Worm (Caenorhabditis elegans) whole organism, late embryonic: ENCODE measurements around the gene R07B7.6.

Experiments used
- C08G9.2 ChIP-seq: sonication (generic microtip); optimal IDR thresholded peaks from 2 replicates; lab custom pipeline; 2016; ENCODE audit warnings: mild to moderate bottlenecking, missing genetic modification characterization, moderate library complexity, missing compliant biosample characterization
- F13H6.1 ChIP-seq: sonication (generic microtip); optimal IDR thresholded peaks from 2 replicates; lab custom pipeline; 2016; ENCODE audit warnings: missing genetic modification characterization, missing compliant biosample characterization
- K02D7.2 ChIP-seq: sonication (generic microtip); optimal IDR thresholded peaks from 2 replicates; lab custom pipeline; 2017; ENCODE audit warnings: mild to moderate bottlenecking, missing genetic modification characterization, missing compliant biosample characterization
- K09A11.1 ChIP-seq: sonication (generic microtip); optimal IDR thresholded peaks from 2 replicates; lab custom pipeline; 2017; ENCODE audit warnings: antibody characterized with exemption, mild to moderate bottlenecking, missing genetic modification characterization, missing compliant biosample characterization; ENCODE audit not compliant: insufficient read depth
- T23F11.4 ChIP-seq: fragments of 200-800 bp; sonication (Bioruptor generic); optimal IDR thresholded peaks from 2 replicates; lab custom pipeline; 2018; ENCODE audit warnings: mild to moderate bottlenecking, missing genetic modification characterization, missing compliant biosample characterization
- ama-1 ChIP-seq: fragments of 150-350 bp; optimal IDR thresholded peaks from 2 replicates; lab custom pipeline; 2014
- ceh-14 ChIP-seq: sonication (generic microtip); optimal IDR thresholded peaks from 2 replicates; lab custom pipeline; 2016; ENCODE audit warnings: missing genotype, missing genetic modification characterization, missing compliant biosample characterization
- ceh-18 ChIP-seq: sonication (generic microtip); optimal IDR thresholded peaks from 2 replicates; lab custom pipeline; 2016; ENCODE audit warnings: missing genetic modification characterization, missing compliant biosample characterization
- ceh-2 ChIP-seq: sonication (generic microtip); optimal IDR thresholded peaks from 2 replicates; lab custom pipeline; 2016; ENCODE audit warnings: missing genotype, missing genetic modification characterization, missing compliant biosample characterization
- ceh-22 ChIP-seq: sonication (generic microtip); optimal IDR thresholded peaks from 2 replicates; lab custom pipeline; 2017; ENCODE audit warnings: missing biosample characterization, missing genetic modification characterization
- ceh-24 ChIP-seq: sonication (generic microtip); optimal IDR thresholded peaks from 2 replicates; lab custom pipeline; 2016; ENCODE audit warnings: mild to moderate bottlenecking, missing genetic modification characterization, missing compliant biosample characterization
- ceh-31 ChIP-seq: sonication (generic microtip); optimal IDR thresholded peaks from 2 replicates; lab custom pipeline; 2016; ENCODE audit warnings: missing genetic modification characterization, missing compliant biosample characterization
- ceh-34 ChIP-seq: sonication (generic microtip); optimal IDR thresholded peaks from 2 replicates; lab custom pipeline; 2016; ENCODE audit warnings: mild to moderate bottlenecking, missing genetic modification characterization, missing compliant biosample characterization
- ceh-45 ChIP-seq: fragments of 200-800 bp; sonication (Bioruptor generic); IDR thresholded peaks from 2 replicates; pipeline ENCODE4 v1.3.6; 2022; ENCODE audit warnings: missing genetic modification reagents, missing genetic modification characterization, missing compliant biosample characterization
- ceh-48 ChIP-seq: sonication (generic microtip); optimal IDR thresholded peaks from 2 replicates; lab custom pipeline; 2016; ENCODE audit warnings: missing genetic modification characterization, inconsistent platforms, missing compliant biosample characterization
- ceh-6 ChIP-seq: fragments of 200-800 bp; sonication (Bioruptor generic); optimal IDR thresholded peaks from 2 replicates; lab custom pipeline; 2018; ENCODE audit warnings: mild to moderate bottlenecking, missing genetic modification characterization, missing compliant biosample characterization
- che-1 ChIP-seq: sonication (generic microtip); optimal IDR thresholded peaks from 2 replicates; lab custom pipeline; 2016; ENCODE audit warnings: mild to moderate bottlenecking, missing genetic modification characterization, missing compliant biosample characterization
- dmd-4 ChIP-seq: sonication (generic microtip); optimal IDR thresholded peaks from 2 replicates; lab custom pipeline; 2016; ENCODE audit warnings: borderline replicate concordance, missing genetic modification characterization, missing compliant biosample characterization
- ets-4 ChIP-seq: sonication (generic microtip); optimal IDR thresholded peaks from 2 replicates; lab custom pipeline; 2016; ENCODE audit warnings: missing genetic modification characterization, missing compliant biosample characterization
- fax-1 ChIP-seq: sonication (generic microtip); optimal IDR thresholded peaks from 2 replicates; lab custom pipeline; 2016; ENCODE audit warnings: missing genotype, missing genetic modification characterization, missing compliant biosample characterization
- fkh-10 ChIP-seq: fragments of 150-350 bp; optimal IDR thresholded peaks from 2 replicates; lab custom pipeline; 2014; ENCODE audit warnings: missing biosample characterization, missing genetic modification reagents, missing genetic modification characterization
- fkh-6 ChIP-seq: sonication (generic microtip); optimal IDR thresholded peaks from 2 replicates; lab custom pipeline; 2016; ENCODE audit warnings: missing genetic modification characterization, missing compliant biosample characterization
- gmeb-2 ChIP-seq: sonication (generic microtip); optimal IDR thresholded peaks from 2 replicates; lab custom pipeline; 2016; ENCODE audit warnings: missing genetic modification characterization, inconsistent platforms, missing compliant biosample characterization
- hlh-13 ChIP-seq: fragments of 200-800 bp; sonication (Bioruptor generic); optimal IDR thresholded peaks from 2 replicates; lab custom pipeline; 2018; ENCODE audit warnings: mild to moderate bottlenecking, missing genetic modification characterization, missing compliant biosample characterization
- hlh-15 ChIP-seq: sonication (generic microtip); optimal IDR thresholded peaks from 2 replicates; lab custom pipeline; 2016; ENCODE audit warnings: missing genetic modification characterization, missing compliant biosample characterization
- hlh-30 ChIP-seq: sonication (generic microtip); optimal IDR thresholded peaks from 2 replicates; lab custom pipeline; 2017; ENCODE audit warnings: antibody characterized with exemption, missing genetic modification characterization, missing compliant biosample characterization; ENCODE audit not compliant: insufficient read depth
- hlh-8 ChIP-seq: sonication (generic microtip); optimal IDR thresholded peaks from 2 replicates; lab custom pipeline; 2016; ENCODE audit warnings: missing genotype, missing genetic modification characterization, missing compliant biosample characterization
- lim-6 ChIP-seq: sonication (generic microtip); optimal IDR thresholded peaks from 2 replicates; lab custom pipeline; 2016; ENCODE audit warnings: missing genetic modification characterization, missing compliant biosample characterization
- lin-11 ChIP-seq: fragments of 200-800 bp; sonication (Bioruptor generic); optimal IDR thresholded peaks from 2 replicates; lab custom pipeline; 2018; ENCODE audit warnings: mild to moderate bottlenecking, missing genetic modification characterization, missing compliant biosample characterization
- madf-2 ChIP-seq: sonication (generic microtip); optimal IDR thresholded peaks from 2 replicates; lab custom pipeline; 2017; ENCODE audit warnings: missing genetic modification characterization, missing compliant biosample characterization
- mec-3 ChIP-seq: sonication (generic microtip); optimal IDR thresholded peaks from 2 replicates; lab custom pipeline; 2016; ENCODE audit warnings: borderline replicate concordance, missing genetic modification characterization, missing compliant biosample characterization
- nfya-1 ChIP-seq: sonication (generic microtip); optimal IDR thresholded peaks from 2 replicates; lab custom pipeline; 2017; ENCODE audit warnings: missing genetic modification characterization, mild to moderate bottlenecking, missing compliant biosample characterization, antibody characterized with exemption, moderate library complexity
- nhr-11 ChIP-seq: fragments of 150-350 bp; optimal IDR thresholded peaks from 2 replicates; lab custom pipeline; 2014; ENCODE audit warnings: missing biosample characterization, missing genetic modification characterization
- nhr-232 ChIP-seq: sonication (generic microtip); optimal IDR thresholded peaks from 2 replicates; lab custom pipeline; 2016; ENCODE audit warnings: missing genetic modification characterization, missing compliant biosample characterization
- npax-4 ChIP-seq: sonication (generic microtip); optimal IDR thresholded peaks from 2 replicates; lab custom pipeline; 2016; ENCODE audit warnings: missing genetic modification characterization, missing compliant biosample characterization
- odd-2 ChIP-seq: sonication (generic microtip); optimal IDR thresholded peaks from 2 replicates; lab custom pipeline; 2017; ENCODE audit warnings: antibody characterized with exemption, mild to moderate bottlenecking, missing genetic modification characterization, missing compliant biosample characterization
- pag-3 ChIP-seq: sonication (generic microtip); optimal IDR thresholded peaks from 2 replicates; lab custom pipeline; 2016; ENCODE audit warnings: missing compliant biosample characterization, missing genetic modification characterization, borderline replicate concordance
- pat-9 ChIP-seq: fragments of 200-800 bp; sonication (Bioruptor generic); optimal IDR thresholded peaks from 2 replicates; lab custom pipeline; 2018; ENCODE audit warnings: mild to moderate bottlenecking, missing genetic modification characterization, moderate library complexity, missing compliant biosample characterization
- pha-2 ChIP-seq: sonication (generic microtip); optimal IDR thresholded peaks from 2 replicates; lab custom pipeline; 2017; ENCODE audit warnings: mild to moderate bottlenecking, missing genetic modification characterization, missing compliant biosample characterization
- pqm-1 ChIP-seq: sonication (generic microtip); optimal IDR thresholded peaks from 2 replicates; lab custom pipeline; 2016; ENCODE audit warnings: missing genetic modification characterization, missing compliant biosample characterization
- ref-2 ChIP-seq: sonication (generic microtip); optimal IDR thresholded peaks from 2 replicates; lab custom pipeline; 2016; ENCODE audit warnings: missing genetic modification characterization, missing compliant biosample characterization
- rnt-1 ChIP-seq: sonication (generic microtip); optimal IDR thresholded peaks from 2 replicates; lab custom pipeline; 2016; ENCODE audit warnings: missing genetic modification characterization, missing compliant biosample characterization
- sox-4 ChIP-seq: sonication (generic microtip); optimal IDR thresholded peaks from 2 replicates; lab custom pipeline; 2017; ENCODE audit warnings: mild to moderate bottlenecking, missing genetic modification characterization, inconsistent platforms, missing compliant biosample characterization
- syd-9 ChIP-seq: sonication (generic microtip); optimal IDR thresholded peaks from 2 replicates; lab custom pipeline; 2016; ENCODE audit warnings: mild to moderate bottlenecking, missing genetic modification characterization, moderate library complexity, missing compliant biosample characterization
- tbx-2 ChIP-seq: sonication (generic microtip); optimal IDR thresholded peaks from 2 replicates; lab custom pipeline; 2016; ENCODE audit warnings: missing genetic modification characterization, missing compliant biosample characterization
- tbx-7 ChIP-seq: sonication (generic microtip); optimal IDR thresholded peaks from 2 replicates; lab custom pipeline; 2016; ENCODE audit warnings: missing genotype, missing genetic modification characterization, missing compliant biosample characterization
- ttx-3 ChIP-seq: sonication (generic microtip); optimal IDR thresholded peaks from 2 replicates; lab custom pipeline; 2016; ENCODE audit warnings: missing genetic modification reagents, missing genetic modification characterization, missing compliant biosample characterization
- unc-3 ChIP-seq, 2 experiments: fragments of 200-800 bp in 1 of 2; sonication (Bioruptor generic) in 1 of 2; sonication (generic microtip) in 1 of 2; conservative IDR thresholded peaks in 1 of 2; optimal IDR thresholded peaks in 1 of 2; 2 replicates each; pipeline versions ENCODE4 v1.3.6 to Lab custom; 2016 to 2022; ENCODE audit warnings: missing compliant biosample characterization in 2 of 2, missing genetic modification characterization in 2 of 2, missing genetic modification reagents in 1 of 2
- unc-42 ChIP-seq: sonication (generic microtip); optimal IDR thresholded peaks from 2 replicates; lab custom pipeline; 2016; ENCODE audit warnings: missing genotype, missing genetic modification characterization, missing compliant biosample characterization
- unc-55 ChIP-seq: sonication (generic microtip); optimal IDR thresholded peaks from 2 replicates; lab custom pipeline; 2017; ENCODE audit warnings: missing biosample characterization, missing genetic modification reagents, missing genetic modification characterization
- unc-86 ChIP-seq: sonication (generic microtip); optimal IDR thresholded peaks from 2 replicates; lab custom pipeline; 2016; ENCODE audit warnings: missing genetic modification characterization, missing compliant biosample characterization
- zip-5 ChIP-seq: sonication (generic microtip); optimal IDR thresholded peaks from 2 replicates; lab custom pipeline; 2016; ENCODE audit warnings: missing genetic modification characterization, missing compliant biosample characterization

Gene R07B7.6

DNA sequence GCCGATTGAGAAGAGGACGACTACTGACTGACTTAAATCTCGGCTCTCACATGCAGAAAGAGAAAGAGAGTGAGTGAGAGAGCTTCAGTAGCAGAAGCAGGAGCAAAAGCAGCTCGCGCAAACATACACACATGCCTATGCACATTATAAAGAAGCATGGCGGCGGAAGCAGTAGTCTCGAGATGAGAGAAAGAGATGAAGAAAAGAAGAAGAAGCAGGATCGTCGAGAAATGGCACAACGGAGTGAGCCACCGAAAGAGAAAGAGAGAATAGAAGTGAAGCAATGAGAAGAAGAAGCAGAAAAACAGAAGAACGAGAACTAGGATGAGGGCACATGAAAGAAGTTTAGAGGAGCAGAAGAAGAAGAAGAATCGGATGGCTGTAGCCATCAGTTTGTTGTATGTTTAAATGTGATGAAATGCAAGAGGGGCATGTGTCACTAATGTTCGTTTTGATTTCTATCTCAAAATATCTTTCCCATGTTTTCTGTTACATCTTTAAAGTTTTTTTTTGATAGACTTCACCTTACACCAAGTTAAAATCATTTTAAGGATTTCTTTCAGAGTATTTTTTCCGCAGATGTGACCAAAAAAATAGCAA, 47.8 kb downstream of the R07B7.6 start:
- TF ChIP-seq rnt-1 = peak; percentile 16
- TF ChIP-seq nfya-1 (tag; lab: Kevin White, UChicago) = peak; percentile 48
- TF ChIP-seq npax-4 (tag; lab: Kevin White, UChicago) = no peak
- no peak for TF ChIP-seq K09A11.1 (tag; lab: Kevin White, UChicago)
- no peak for TF ChIP-seq ama-1 (lab: Kevin White, UChicago)
- TF ChIP-seq ref-2 = peak; percentile 43
- no peak for TF ChIP-seq fkh-6 (tag; lab: Kevin White, UChicago)
- no peak for TF ChIP-seq unc-3 (GFP tag; conservative IDR thresholded peaks at IDR 0.05; lab: Robert Waterston, UW)
- peak; percentile 32 for TF ChIP-seq unc-3 (tag; optimal IDR thresholded peaks at IDR 0.05; lab: Kevin White, UChicago)
- TF ChIP-seq ceh-48 (tag; lab: Kevin White, UChicago) = no peak
- TF ChIP-seq syd-9 (tag; lab: Kevin White, UChicago) = peak; percentile 17
- no peak for TF ChIP-seq T23F11.4 (GFP tag; lab: Kevin White, UChicago)
- TF ChIP-seq pag-3 = no peak
- no peak for TF ChIP-seq ttx-3 (tag; lab: Kevin White, UChicago)
- TF ChIP-seq hlh-13 (GFP tag; lab: Kevin White, UChicago) = no peak
- TF ChIP-seq unc-42 (tag; lab: Kevin White, UChicago) = peak; percentile 74
- TF ChIP-seq pqm-1 (tag; lab: Kevin White, UChicago) = no peak
- TF ChIP-seq pat-9 (tag; lab: Kevin White, UChicago) = no peak
- peak; percentile 62 for TF ChIP-seq ceh-14
- TF ChIP-seq ceh-45 (GFP tag; lab: Robert Waterston, UW) = no peak
- TF ChIP-seq odd-2 (tag; lab: Kevin White, UChicago) = no peak
- TF ChIP-seq pha-2 (tag; lab: Kevin White, UChicago) = no peak
- TF ChIP-seq lin-11 (tag; lab: Kevin White, UChicago) = no peak
- TF ChIP-seq madf-2 = no peak
- peak; percentile 37 for TF ChIP-seq sox-4 (tag; lab: Kevin White, UChicago)
- peak; percentile 50 for TF ChIP-seq hlh-8 (tag; lab: Kevin White, UChicago)
- TF ChIP-seq zip-5 = no peak
- TF ChIP-seq gmeb-2 = no peak
- TF ChIP-seq dmd-4 (tag; lab: Kevin White, UChicago) = no peak
- peak; percentile 78 for TF ChIP-seq unc-55 (GFP tag; lab: Kevin White, UChicago)
- TF ChIP-seq ceh-6 (GFP tag; lab: Kevin White, UChicago) = no peak
- TF ChIP-seq hlh-30 (tag; lab: Kevin White, UChicago) = no peak
- no peak for TF ChIP-seq hlh-15
- no peak for TF ChIP-seq ceh-22 (tag; lab: Kevin White, UChicago)
- peak; percentile 76 for TF ChIP-seq ceh-31 (tag; lab: Kevin White, UChicago)
- peak; percentile 89 for TF ChIP-seq ceh-18
- TF ChIP-seq mec-3 (tag; lab: Kevin White, UChicago) = no peak
- no peak for TF ChIP-seq che-1 (tag; lab: Kevin White, UChicago)
- no peak for TF ChIP-seq lim-6 (tag; lab: Kevin White, UChicago)
- no peak for TF ChIP-seq ceh-24
- TF ChIP-seq ceh-34 (tag; lab: Kevin White, UChicago) = no peak
- no peak for TF ChIP-seq K02D7.2 (tag; lab: Kevin White, UChicago)
- TF ChIP-seq tbx-7 = no peak
- no peak for TF ChIP-seq nhr-11
- TF ChIP-seq unc-86 (tag; lab: Kevin White, UChicago) = no peak
- peak; percentile 6 for TF ChIP-seq F13H6.1 (tag; lab: Kevin White, UChicago)
- no peak for TF ChIP-seq nhr-232 (tag; lab: Kevin White, UChicago)
- TF ChIP-seq ceh-2 (tag; lab: Kevin White, UChicago) = no peak
- no peak for TF ChIP-seq ets-4 (tag; lab: Kevin White, UChicago)
- TF ChIP-seq tbx-2 (tag; lab: Kevin White, UChicago) = peak; percentile 53
- no peak for TF ChIP-seq C08G9.2 (tag; lab: Kevin White, UChicago)
- peak; percentile 24 for TF ChIP-seq fkh-10 (GFP tag; lab: Kevin White, UChicago)
- no peak for TF ChIP-seq fax-1 (tag; lab: Kevin White, UChicago)
